Fruit fly (Drosophila melanogaster): ENCODE results near the gene CG42831.

The CG42831 gene

DNA sequence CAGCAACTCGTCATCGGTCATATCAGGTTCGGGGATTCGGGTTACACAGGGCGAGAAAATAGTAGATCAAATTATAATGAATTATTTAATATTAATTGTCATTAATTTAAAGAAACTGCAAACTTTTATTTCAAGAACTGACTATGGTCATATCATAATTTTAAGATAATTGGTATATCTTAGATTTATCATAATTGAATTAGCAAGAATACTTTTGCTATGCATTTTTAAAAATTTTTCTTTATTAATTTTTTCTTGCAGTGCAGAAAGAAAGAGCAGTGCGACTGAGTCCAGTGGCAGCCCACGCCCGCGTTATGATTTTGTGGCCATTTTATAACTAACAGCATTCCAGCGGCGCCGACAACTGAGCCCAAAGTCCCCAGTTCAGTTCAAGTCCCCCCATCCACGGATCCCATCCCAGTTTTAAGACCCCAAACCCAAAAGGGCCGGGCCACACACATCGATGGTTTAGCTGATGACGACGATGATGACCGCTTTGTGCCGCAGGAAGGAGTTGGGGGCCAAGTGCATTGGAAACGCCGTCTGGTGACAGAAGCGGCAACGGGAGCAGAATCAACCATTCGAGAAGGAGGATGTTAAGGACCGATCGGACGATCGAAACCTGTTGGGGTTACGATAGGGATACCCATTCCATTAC, 42.0 kb upstream of the CG42831 start:
- no peak for TF ChIP-seq cic (GFP tag; optimal IDR thresholded peaks at IDR 0.05)
- no peak for TF ChIP-seq CG14711 (tag; optimal IDR thresholded peaks at IDR 0.05)
- no peak for TF ChIP-seq CG5204 (GFP tag; optimal IDR thresholded peaks at IDR 0.05)
- TF ChIP-seq CG11617 (GFP tag; optimal IDR thresholded peaks at IDR 0.05) = no peak
- TF ChIP-seq Mnt (GFP tag; optimal IDR thresholded peaks at IDR 0.05) = no peak
- TF ChIP-seq CG7101 (tag; optimal IDR thresholded peaks at IDR 0.05) = no peak
- no peak for TF ChIP-seq cnc (optimal IDR thresholded peaks at IDR 0.05)
- TF ChIP-seq Crg-1 (GFP tag; optimal IDR thresholded peaks at IDR 0.05) = no peak

- no peak for TF ChIP-seq ovo (GFP tag; optimal IDR thresholded peaks at IDR 0.05)
- TF ChIP-seq tj (GFP tag; optimal IDR thresholded peaks at IDR 0.05) = no peak
- no peak for TF ChIP-seq Hr96 (GFP tag; optimal IDR thresholded peaks at IDR 0.05)
- TF ChIP-seq CG7045 (GFP tag; optimal IDR thresholded peaks at IDR 0.05) = no peak
- no peak for TF ChIP-seq CG14711 (tag; optimal IDR thresholded peaks at IDR 0.05)
- no peak for TF ChIP-seq kay (GFP tag; ENCODE audit: borderline replicate concordance)
- no peak for TF ChIP-seq bab1 (GFP tag; optimal IDR thresholded peaks at IDR 0.05)
- TF ChIP-seq CG12768 (GFP tag; optimal IDR thresholded peaks at IDR 0.05) = no peak
- no peak for TF ChIP-seq CG5204 (GFP tag; optimal IDR thresholded peaks at IDR 0.05)
- no peak for TF ChIP-seq cic (GFP tag; optimal IDR thresholded peaks at IDR 0.05)
- TF ChIP-seq Mnt (GFP tag; optimal IDR thresholded peaks at IDR 0.05) = no peak
- no peak for TF ChIP-seq CG11617 (GFP tag; optimal IDR thresholded peaks at IDR 0.05)
- TF ChIP-seq pad (GFP tag; optimal IDR thresholded peaks at IDR 0.05) = no peak
- TF ChIP-seq Clk (GFP tag; optimal IDR thresholded peaks at IDR 0.05) = no peak
These were observed 41.0 kb upstream of the CG42831 start for dm6 chr3L:10773585-10773984.

- TF ChIP-seq CG33017 (tag; optimal IDR thresholded peaks at IDR 0.05) (no peak), CG7045 (GFP tag; optimal IDR thresholded peaks at IDR 0.05) (no peak)
These were observed 39.4 kb upstream of the CG42831 start for dm6 chr3L:10775182-10775581.

dm6 chr3L:10775736-10776135, 38.9 kb upstream of the CG42831 start:
- TF ChIP-seq Hr96 (GFP tag; optimal IDR thresholded peaks at IDR 0.05) = no peak
- no peak for TF ChIP-seq CG7045 (GFP tag; optimal IDR thresholded peaks at IDR 0.05)
- TF ChIP-seq Mnt (GFP tag; optimal IDR thresholded peaks at IDR 0.05) = no peak
- no peak for TF ChIP-seq CG5204 (GFP tag; optimal IDR thresholded peaks at IDR 0.05)
- no peak for TF ChIP-seq pad (GFP tag; optimal IDR thresholded peaks at IDR 0.05)
- TF ChIP-seq bab1 (GFP tag; optimal IDR thresholded peaks at IDR 0.05) = no peak
- TF ChIP-seq toe (GFP tag; optimal IDR thresholded peaks at IDR 0.05) = no peak
- TF ChIP-seq CG7101 (tag; optimal IDR thresholded peaks at IDR 0.05) = no peak
- TF ChIP-seq CG1620 (GFP tag; optimal IDR thresholded peaks at IDR 0.05) = no peak
- no peak for TF ChIP-seq CG11617 (GFP tag; optimal IDR thresholded peaks at IDR 0.05)
- no peak for TF ChIP-seq CG14711 (tag; optimal IDR thresholded peaks at IDR 0.05)
- no peak for TF ChIP-seq cnc (optimal IDR thresholded peaks at IDR 0.05)
- no peak for TF ChIP-seq Crg-1 (GFP tag; optimal IDR thresholded peaks at IDR 0.05)
- no peak for TF ChIP-seq Clk (GFP tag; optimal IDR thresholded peaks at IDR 0.05)

DNA sequence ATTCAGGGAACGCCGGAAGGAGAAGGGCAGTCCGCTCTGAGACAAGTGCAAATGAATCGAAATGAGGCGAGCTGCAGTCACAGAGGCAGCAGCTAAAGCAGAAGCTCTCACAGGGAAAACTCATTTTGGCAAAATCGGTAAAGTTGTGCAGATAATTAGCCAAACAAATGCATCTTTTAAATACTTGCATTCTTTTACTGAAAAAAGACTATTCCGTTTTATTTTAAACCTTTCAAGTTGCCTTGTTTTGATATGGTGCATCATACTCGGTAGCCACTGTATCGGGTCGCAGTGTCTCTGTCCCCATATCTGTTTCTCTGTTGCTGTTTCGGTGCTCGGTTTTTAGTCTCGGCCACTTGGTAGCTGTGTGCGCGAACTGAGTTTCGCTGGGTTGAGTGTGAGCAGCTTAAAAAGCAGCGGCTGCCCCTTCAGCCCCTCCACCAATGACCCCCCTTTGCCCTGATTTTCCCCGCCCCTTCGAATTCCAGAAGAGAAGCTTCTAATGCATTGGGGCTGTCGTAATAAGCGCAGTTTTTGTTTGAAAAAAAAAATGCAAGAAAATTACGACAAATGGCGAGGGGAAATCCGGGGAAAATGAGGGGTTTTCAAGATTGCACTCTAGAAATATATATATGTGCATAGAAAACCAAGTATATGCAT, 38.1 kb upstream of the CG42831 start:
- TF ChIP-seq Clk (GFP tag; optimal IDR thresholded peaks at IDR 0.05) (peak; percentile 88), cnc (optimal IDR thresholded peaks at IDR 0.05) (no peak), Mnt (GFP tag; optimal IDR thresholded peaks at IDR 0.05) (peak; percentile 68), CG14711 (tag; optimal IDR thresholded peaks at IDR 0.05) (peak; percentile 91), Crg-1 (GFP tag; optimal IDR thresholded peaks at IDR 0.05) (peak; percentile 67), tj (GFP tag; optimal IDR thresholded peaks at IDR 0.05) (peak; percentile 60), bab1 (GFP tag; optimal IDR thresholded peaks at IDR 0.05) (peak; percentile 85), pad (GFP tag; optimal IDR thresholded peaks at IDR 0.05) (peak; percentile 70), toe (GFP tag; optimal IDR thresholded peaks at IDR 0.05) (peak; percentile 79), CG33017 (tag; optimal IDR thresholded peaks at IDR 0.05) (peak; percentile 95), CG5204 (GFP tag; optimal IDR thresholded peaks at IDR 0.05) (peak; percentile 89), CG7101 (tag; optimal IDR thresholded peaks at IDR 0.05) (peak; percentile 94), Hr96 (GFP tag; optimal IDR thresholded peaks at IDR 0.05) (peak; percentile 95), kay (GFP tag; ENCODE audit: borderline replicate concordance) (no peak), CG12768 (GFP tag; optimal IDR thresholded peaks at IDR 0.05) (peak; percentile 93), ovo (GFP tag; optimal IDR thresholded peaks at IDR 0.05) (no peak), cic (GFP tag; optimal IDR thresholded peaks at IDR 0.05) (peak; percentile 23), CG7045 (GFP tag; optimal IDR thresholded peaks at IDR 0.05) (peak; percentile 91), CG11617 (GFP tag; optimal IDR thresholded peaks at IDR 0.05) (peak; percentile 78), CG1620 (GFP tag; optimal IDR thresholded peaks at IDR 0.05) (peak; percentile 16)

- no peak for TF ChIP-seq CG12768 (GFP tag; optimal IDR thresholded peaks at IDR 0.05)
- no peak for TF ChIP-seq CG1620 (GFP tag; optimal IDR thresholded peaks at IDR 0.05)
- no peak for TF ChIP-seq toe (GFP tag; optimal IDR thresholded peaks at IDR 0.05)
These were observed 37.1 kb upstream of the CG42831 start for dm6 chr3L:10777493-10777897.

dm6 chr3L:10777909-10778308, 36.7 kb upstream of the CG42831 start:
- TF ChIP-seq ovo (GFP tag; optimal IDR thresholded peaks at IDR 0.05) (no peak), CG14711 (tag; optimal IDR thresholded peaks at IDR 0.05) (no peak), Mnt (GFP tag; optimal IDR thresholded peaks at IDR 0.05) (no peak), bab1 (GFP tag; optimal IDR thresholded peaks at IDR 0.05) (no peak), pad (GFP tag; optimal IDR thresholded peaks at IDR 0.05) (no peak), Hr96 (GFP tag; optimal IDR thresholded peaks at IDR 0.05) (no peak), Clk (GFP tag; optimal IDR thresholded peaks at IDR 0.05) (no peak), kay (GFP tag; ENCODE audit: borderline replicate concordance) (no peak), Crg-1 (GFP tag; optimal IDR thresholded peaks at IDR 0.05) (no peak), CG7045 (GFP tag; optimal IDR thresholded peaks at IDR 0.05) (no peak), CG7101 (tag; optimal IDR thresholded peaks at IDR 0.05) (no peak), CG1620 (GFP tag; optimal IDR thresholded peaks at IDR 0.05) (no peak), CG5204 (GFP tag; optimal IDR thresholded peaks at IDR 0.05) (no peak), CG11617 (GFP tag; optimal IDR thresholded peaks at IDR 0.05) (no peak), CG12768 (GFP tag; optimal IDR thresholded peaks at IDR 0.05) (no peak), CG33017 (tag; optimal IDR thresholded peaks at IDR 0.05) (no peak), cnc (optimal IDR thresholded peaks at IDR 0.05) (no peak), tj (GFP tag; optimal IDR thresholded peaks at IDR 0.05) (no peak), toe (GFP tag; optimal IDR thresholded peaks at IDR 0.05) (no peak)

Measured in whole organism, adult.